Fruit fly (Drosophila melanogaster) ovary, adult (tissue): ENCODE data around the gene Wdr37.

Experiments
- CG17801 ChIP-seq: fragments of 200-800 bp; optimal IDR thresholded peaks from 2 replicates; lab custom pipeline; 2019; ENCODE audit warnings: missing biosample characterization, mild to moderate bottlenecking, missing genetic modification characterization, moderate library complexity; ENCODE audit not compliant: partially characterized antibody

The Wdr37 gene

dm6 chr3R:18385593-18385992 is 16.9 kb downstream of the Wdr37 start, which contains the start of gene cona:
TSS of gene cona (plus strand) at chr3R:18385828.
- no peak for TF ChIP-seq CG17801 (GFP tag; lab: Kevin White, UChicago)

- TF ChIP-seq CG17801 (GFP tag; lab: Kevin White, UChicago), result no peak
These were observed 17.5 kb downstream of the Wdr37 start, which contains the start of gene CG14309 for dm6 chr3R:18384972-18385371. TSS of gene CG14309 (minus strand) at chr3R:18385072.

- TF ChIP-seq CG17801 (GFP tag; lab: Kevin White, UChicago), result no peak
These were observed 21.5 kb downstream of the Wdr37 start, which contains the start of gene CG7675 for dm6 chr3R:18381014-18381512. TSS of gene CG7675 (minus strand) at chr3R:18381178.

DNA sequence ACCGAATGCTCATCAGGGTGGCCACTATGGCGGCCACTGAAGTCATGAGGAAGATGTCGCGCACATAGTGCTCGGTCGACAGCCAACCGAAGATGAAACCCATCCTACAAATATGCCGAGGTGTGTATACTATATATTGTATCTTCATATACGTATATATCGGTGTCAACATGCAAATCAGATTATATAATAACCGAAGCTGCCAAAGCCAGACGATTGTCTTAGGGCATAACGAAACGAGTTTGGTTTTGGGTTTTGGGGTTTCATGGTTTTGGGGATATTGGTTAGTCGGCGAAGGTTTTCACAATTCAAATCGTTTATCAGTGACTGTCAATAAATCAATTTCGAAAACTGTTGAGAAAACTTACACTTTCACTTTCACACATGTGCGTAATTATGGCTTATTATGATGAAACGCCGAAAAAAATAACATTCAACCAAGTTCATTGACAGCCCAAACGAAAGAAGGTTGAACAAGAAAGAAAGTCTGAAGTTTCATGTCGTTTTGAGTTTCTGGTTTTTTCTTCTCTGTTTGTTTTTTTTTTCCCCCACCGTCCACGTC is 22.2 kb downstream of the Wdr37 start:
- TF ChIP-seq CG17801 (GFP tag; lab: Kevin White, UChicago), result no peak

DNA sequence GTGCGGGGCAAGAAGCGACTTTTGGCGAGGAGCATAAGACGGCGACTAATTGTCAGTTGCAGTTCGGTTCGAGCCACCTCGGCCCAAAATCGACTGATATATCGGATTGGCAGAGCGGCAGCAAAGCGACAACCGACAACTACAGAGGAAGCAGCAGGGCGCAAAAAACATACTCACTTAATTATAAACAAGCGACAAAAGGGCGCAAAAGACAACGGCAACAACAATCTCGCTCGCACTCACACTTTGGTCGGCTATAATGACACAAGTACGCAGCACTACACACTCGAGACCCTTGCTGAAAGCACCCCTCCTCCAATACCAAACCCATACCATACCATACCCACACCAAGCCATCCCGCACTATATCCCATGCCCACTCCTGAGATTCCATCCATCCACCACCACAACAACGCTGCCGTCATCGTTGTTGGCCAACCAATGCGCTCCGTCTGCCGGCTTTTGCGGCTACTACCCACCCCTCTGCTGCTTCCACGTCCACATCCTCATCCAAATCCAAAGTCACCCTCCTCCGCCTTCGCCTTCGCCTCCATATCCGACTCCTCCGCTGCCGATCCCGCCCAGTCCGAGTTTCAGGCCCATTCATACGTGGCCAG is 29.7 kb downstream of the Wdr37 start, which contains the start of gene gl:
gl (minus strand) TSS at position 51 of the 617 bp plus-strand sequence.
- no peak for TF ChIP-seq CG17801 (GFP tag; lab: Kevin White, UChicago)

dm6 chr3R:18371346-18371745 is 31.2 kb downstream of the Wdr37 start:
- TF ChIP-seq CG17801 (GFP tag; lab: Kevin White, UChicago), result no peak

DNA sequence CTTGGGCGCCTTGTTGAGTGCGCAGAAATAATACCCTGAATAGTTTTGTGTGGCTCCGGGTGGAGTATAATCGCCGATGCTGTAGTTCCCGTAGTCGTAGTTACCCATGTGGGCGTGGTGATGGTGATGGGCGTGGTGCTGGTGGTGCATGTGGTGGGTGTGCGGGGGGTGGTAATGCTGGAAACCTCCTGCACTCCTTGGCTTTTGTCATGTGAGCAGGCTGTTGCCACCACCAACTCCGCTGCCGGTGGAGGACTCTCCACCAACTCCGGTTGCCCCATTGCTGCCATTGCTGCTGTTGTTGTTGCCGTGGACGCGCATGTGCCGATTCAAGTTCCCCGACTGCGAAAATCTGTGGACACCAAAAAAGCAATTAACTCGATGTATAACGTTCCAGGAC is 33.9 kb downstream of the Wdr37 start:
- no peak for TF ChIP-seq CG17801 (GFP tag; lab: Kevin White, UChicago)

DNA sequence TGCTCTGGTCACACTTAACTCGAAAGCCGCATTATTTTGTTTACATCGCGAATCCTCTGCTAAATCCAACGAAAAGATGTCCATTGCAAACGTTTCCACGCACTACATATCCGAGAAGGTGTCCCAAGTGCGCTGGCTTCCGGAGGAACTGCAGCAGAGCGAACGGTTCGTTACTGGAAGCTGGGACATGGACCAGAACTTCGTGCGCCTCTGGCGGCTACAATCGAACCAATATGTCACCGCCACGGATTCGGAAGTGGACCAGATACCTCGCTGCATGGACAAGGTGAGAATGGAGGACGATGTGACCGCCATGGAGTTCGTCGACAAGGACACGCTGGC is 35.9 kb downstream of the Wdr37 start:
- no peak for TF ChIP-seq CG17801 (GFP tag; lab: Kevin White, UChicago)

- TF ChIP-seq CG17801 (GFP tag; lab: Kevin White, UChicago), result no peak
These were observed 36.4 kb downstream of the Wdr37 start, which contains the start of the genes WRNexo and Nup43 for dm6 chr3R:18365978-18366643. TSS of gene WRNexo (minus strand) at chr3R:18366162. TSS of gene Nup43 (plus strand) at chr3R:18366638.

dm6 chr3R:18361694-18362093 is 40.8 kb downstream of the Wdr37 start, which contains the start of gene hmw:
TSS of gene hmw (plus strand) at chr3R:18361994.
- TF ChIP-seq CG17801 (GFP tag; lab: Kevin White, UChicago), result no peak

DNA sequence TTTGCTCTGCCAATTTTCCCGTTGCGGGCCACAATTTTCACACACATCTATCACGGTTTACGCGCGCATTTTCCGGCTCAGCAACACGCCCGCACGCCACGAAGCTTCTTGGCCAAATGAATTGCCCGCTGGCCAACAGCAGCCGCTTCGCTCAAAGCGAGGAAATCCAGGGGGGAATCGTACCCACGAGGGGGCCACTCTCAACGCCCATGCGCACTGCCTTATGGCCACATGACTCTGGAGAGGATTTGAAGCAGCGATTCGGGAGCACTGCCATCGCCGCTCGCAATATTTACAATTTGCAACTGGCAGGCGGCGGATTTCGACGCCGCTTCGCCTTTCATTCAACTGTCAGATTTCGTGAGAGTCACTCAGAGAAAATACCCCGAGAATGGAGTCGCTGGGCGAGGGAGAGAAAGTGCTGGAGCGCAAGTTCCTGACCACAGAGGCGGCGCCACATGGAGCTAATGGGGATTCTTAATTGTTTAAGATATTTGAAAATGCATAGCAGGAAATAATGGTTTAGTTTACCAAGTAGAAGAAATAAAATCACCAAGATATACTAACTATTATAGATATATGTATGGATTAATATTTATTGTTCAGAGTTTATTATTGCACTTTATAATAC is 41.8 kb downstream of the Wdr37 start, which contains the start of gene CG15803:
CG15803 (minus strand) TSS at position 99 of the 631 bp plus-strand sequence.
- no peak for TF ChIP-seq CG17801 (GFP tag; lab: Kevin White, UChicago)

- TF ChIP-seq CG17801 (GFP tag; lab: Kevin White, UChicago), result no peak
These were observed 46.7 kb downstream of the Wdr37 start for dm6 chr3R:18355781-18356180.
